Worm (Caenorhabditis elegans): ENCODE data around the gene ttr-9.

DNA sequence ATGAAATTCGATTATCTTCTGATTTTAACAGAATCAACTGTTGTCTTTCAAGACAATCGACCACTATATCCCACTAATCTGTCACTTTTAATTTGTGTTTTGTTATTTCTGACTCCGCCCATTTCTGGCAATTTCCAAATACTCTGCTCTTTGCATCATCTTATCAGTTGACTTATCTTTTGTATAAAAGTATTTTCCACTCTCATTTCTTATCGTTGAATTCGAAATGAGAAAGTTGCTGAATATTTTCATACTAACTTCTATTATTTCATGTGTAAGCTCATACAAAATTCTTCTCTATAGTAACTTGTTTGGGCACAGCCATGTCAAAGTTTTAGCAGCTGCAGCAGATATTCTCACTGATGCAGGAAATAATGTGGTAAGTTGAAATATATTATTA is 6.1 kb downstream of the ttr-9 start, which contains the start of gene ugt-21:
- TF ChIP-seq mdl-1 (tag; optimal IDR thresholded peaks at IDR 0.05) (no peak), nhr-12 (tag; optimal IDR thresholded peaks at IDR 0.05) (no peak), nhr-237 (tag; optimal IDR thresholded peaks at IDR 0.05) (no peak), C34B4.2 (tag; optimal IDR thresholded peaks at IDR 0.05) (no peak)
